Worm (Caenorhabditis elegans) whole organism, L1 larva: ENCODE data around the gene tmc-2.

Experiments
- C16A3.4 ChIP-seq: fragments of 150-350 bp; optimal IDR thresholded peaks from 2 replicates; lab custom pipeline; 2014; ENCODE audit warnings: missing biosample characterization, missing genetic modification characterization
- F16B12.6 ChIP-seq: fragments of 150-350 bp; optimal IDR thresholded peaks from 2 replicates; lab custom pipeline; 2014; ENCODE audit warnings: missing biosample characterization, missing genetic modification characterization
- Y116A8C.19 ChIP-seq: sonication (generic microtip); optimal IDR thresholded peaks from 2 replicates; lab custom pipeline; 2016; ENCODE audit warnings: missing compliant biosample characterization, missing genetic modification characterization, borderline replicate concordance
- blmp-1 ChIP-seq: fragments of 150-350 bp; optimal IDR thresholded peaks from 2 replicates; lab custom pipeline; 2014; ENCODE audit warnings: missing biosample characterization, missing genetic modification characterization
- ceh-63 ChIP-seq: fragments of 200-800 bp; sonication (Bioruptor generic); optimal IDR thresholded peaks from 2 replicates; lab custom pipeline; 2018; ENCODE audit warnings: mild to moderate bottlenecking, missing genetic modification characterization, missing compliant biosample characterization
- ceh-82 ChIP-seq, 3 experiments: fragments of 150-350 bp in 1 of 3; sonication (generic microtip) in 2 of 3; optimal IDR thresholded peaks; 2 replicates each; lab custom pipeline; 2014 to 2017; ENCODE audit warnings: missing biosample characterization in 3 of 3, missing genetic modification characterization in 3 of 3
- dpl-1 ChIP-seq, 3 experiments: fragments of 150-350 bp in 2 of 3; sonication (generic microtip) in 1 of 3; optimal IDR thresholded peaks; 2 replicates each; lab custom pipeline; 2014 to 2017; ENCODE audit warnings: missing biosample characterization in 3 of 3, missing genetic modification characterization in 3 of 3, missing genetic modification reagents in 3 of 3
- dsc-1 ChIP-seq: sonication (generic microtip); optimal IDR thresholded peaks from 2 replicates; lab custom pipeline; 2016; ENCODE audit warnings: mild to moderate bottlenecking, missing genetic modification characterization, missing compliant biosample characterization
- efl-1 ChIP-seq, 4 experiments: fragments of 150-350 bp; optimal IDR thresholded peaks in 3 of 4; peaks in 1 of 4; 1 replicate in 1 of 4; 2 replicates in 3 of 4; lab custom pipeline; 2014; ENCODE audit warnings: missing biosample characterization in 2 of 4, missing genetic modification characterization in 2 of 4, missing genetic modification reagents in 2 of 4
- elt-2 ChIP-seq: sonication (generic microtip); optimal IDR thresholded peaks from 2 replicates; lab custom pipeline; 2016; ENCODE audit warnings: missing genetic modification characterization, mild to moderate bottlenecking, inconsistent platforms, missing compliant biosample characterization, missing genetic modification reagents
- elt-3 ChIP-seq, 6 experiments: fragments of 150-350 bp in 1 of 6; sonication (generic microtip); optimal IDR thresholded peaks; 2 replicates each; lab custom pipeline; 2017 to 2018; ENCODE audit warnings: missing biosample characterization in 6 of 6, missing genetic modification characterization in 6 of 6, inconsistent platforms in 1 of 6
- hlh-17 ChIP-seq: fragments of 200-800 bp; sonication (Bioruptor generic); optimal IDR thresholded peaks from 2 replicates; lab custom pipeline; 2018; ENCODE audit warnings: missing genetic modification characterization, mild to moderate bottlenecking, missing compliant biosample characterization, moderate library complexity, borderline replicate concordance
- hlh-4 ChIP-seq: sonication (generic microtip); optimal IDR thresholded peaks from 2 replicates; lab custom pipeline; 2016; ENCODE audit warnings: mild to moderate bottlenecking, missing genetic modification characterization, missing compliant biosample characterization
- isw-1 ChIP-seq: fragments of 200-800 bp; sonication (Bioruptor generic); IDR thresholded peaks from 2 replicates; pipeline ENCODE4 v1.3.6; 2022; ENCODE audit warnings: missing genetic modification characterization, missing compliant biosample characterization
- jun-1 ChIP-seq: fragments of 150-350 bp; optimal IDR thresholded peaks from 2 replicates; lab custom pipeline; 2014; ENCODE audit warnings: missing biosample characterization, missing genetic modification reagents, missing genetic modification characterization
- lin-13 ChIP-seq: fragments of 150-350 bp; optimal IDR thresholded peaks from 2 replicates; lab custom pipeline; 2014; ENCODE audit warnings: missing biosample characterization, missing genetic modification reagents, missing genetic modification characterization
- lin-14 ChIP-seq: fragments of 200-800 bp; sonication (Bioruptor generic); optimal IDR thresholded peaks from 2 replicates; lab custom pipeline; 2018; ENCODE audit warnings: mild to moderate bottlenecking, missing genetic modification characterization, moderate library complexity, missing compliant biosample characterization
- lin-35 ChIP-seq, 2 experiments: fragments of 150-350 bp; optimal IDR thresholded peaks; 2 replicates each; lab custom pipeline; 2014; ENCODE audit warnings: missing biosample characterization in 2 of 2, missing genetic modification characterization in 2 of 2, missing genetic modification reagents in 2 of 2
- lsy-2 ChIP-seq, 2 experiments: fragments of 150-350 bp; optimal IDR thresholded peaks; 2 replicates each; lab custom pipeline; 2014; ENCODE audit warnings: missing biosample characterization in 2 of 2, missing genetic modification characterization in 2 of 2
- mep-1 ChIP-seq: fragments of 150-350 bp; optimal IDR thresholded peaks from 2 replicates; lab custom pipeline; 2014; ENCODE audit warnings: missing biosample characterization, missing genetic modification characterization
- nhr-20 ChIP-seq: sonication (generic microtip); optimal IDR thresholded peaks from 2 replicates; lab custom pipeline; 2016; ENCODE audit warnings: mild to moderate bottlenecking, missing genetic modification characterization, missing compliant biosample characterization
- nhr-237 ChIP-seq: fragments of 150-350 bp; optimal IDR thresholded peaks from 2 replicates; lab custom pipeline; 2014; ENCODE audit warnings: missing biosample characterization, missing genetic modification characterization
- nhr-47 ChIP-seq: sonication (generic microtip); optimal IDR thresholded peaks from 2 replicates; lab custom pipeline; 2016; ENCODE audit warnings: mild to moderate bottlenecking, missing genetic modification characterization, moderate library complexity, missing compliant biosample characterization
- nhr-71 ChIP-seq: sonication (generic microtip); optimal IDR thresholded peaks from 2 replicates; lab custom pipeline; 2016; ENCODE audit warnings: mild to moderate bottlenecking, missing genetic modification characterization, moderate library complexity, missing compliant biosample characterization
- nhr-76 ChIP-seq: sonication (generic microtip); optimal IDR thresholded peaks from 2 replicates; lab custom pipeline; 2017; ENCODE audit warnings: missing biosample characterization, missing genetic modification characterization
- nhr-77 ChIP-seq: fragments of 150-350 bp; optimal IDR thresholded peaks from 2 replicates; lab custom pipeline; 2014; ENCODE audit warnings: missing biosample characterization, missing genetic modification characterization
- nhr-85 ChIP-seq: sonication (generic microtip); peaks from one replicate; lab custom pipeline; 2016; ENCODE audit warnings: missing genetic modification characterization, inconsistent platforms, missing compliant biosample characterization
- nhr-90 ChIP-seq: sonication (generic microtip); optimal IDR thresholded peaks from 2 replicates; lab custom pipeline; 2016; ENCODE audit warnings: mild to moderate bottlenecking, missing genetic modification characterization, missing compliant biosample characterization; ENCODE audit not compliant: poor library complexity
- pqm-1 ChIP-seq: sonication (generic microtip); optimal IDR thresholded peaks from 3 replicates; lab custom pipeline; 2017; ENCODE audit warnings: missing biosample characterization, missing genetic modification characterization
- rnt-1 ChIP-seq: sonication (generic microtip); optimal IDR thresholded peaks from 2 replicates; lab custom pipeline; 2016; ENCODE audit warnings: mild to moderate bottlenecking, missing genetic modification characterization, moderate library complexity, missing compliant biosample characterization
- skn-1 ChIP-seq: fragments of 150-350 bp; optimal IDR thresholded peaks from 2 replicates; lab custom pipeline; 2014; ENCODE audit warnings: missing biosample characterization, missing genetic modification characterization
- snpc-4 ChIP-seq: fragments of 150-350 bp; optimal IDR thresholded peaks from 2 replicates; lab custom pipeline; 2014; ENCODE audit warnings: missing biosample characterization, missing genetic modification characterization
- snu-23 ChIP-seq: sonication (generic microtip); optimal IDR thresholded peaks from 2 replicates; lab custom pipeline; 2016; ENCODE audit warnings: missing genetic modification characterization, missing compliant biosample characterization
- sox-4 ChIP-seq: sonication (generic microtip); optimal IDR thresholded peaks from 2 replicates; lab custom pipeline; 2016; ENCODE audit warnings: missing genetic modification characterization, missing compliant biosample characterization
- sptf-1 ChIP-seq: fragments of 150-350 bp; optimal IDR thresholded peaks from 2 replicates; lab custom pipeline; 2014; ENCODE audit warnings: missing biosample characterization, missing genetic modification characterization
- sup-37 ChIP-seq: fragments of 200-800 bp; sonication (Bioruptor generic); optimal IDR thresholded peaks from 2 replicates; lab custom pipeline; 2018; ENCODE audit warnings: mild to moderate bottlenecking, missing genetic modification characterization, missing compliant biosample characterization
- tbx-2 ChIP-seq: sonication (generic microtip); optimal IDR thresholded peaks from 2 replicates; lab custom pipeline; 2016; ENCODE audit warnings: missing genetic modification characterization, missing compliant biosample characterization
- unc-62 ChIP-seq: fragments of 150-350 bp; optimal IDR thresholded peaks from 2 replicates; lab custom pipeline; 2014; ENCODE audit warnings: missing biosample characterization, missing genetic modification reagents, missing genetic modification characterization
- xbp-1 ChIP-seq: sonication (generic microtip); optimal IDR thresholded peaks from 2 replicates; lab custom pipeline; 2016; ENCODE audit warnings: missing genetic modification characterization, missing compliant biosample characterization
- zag-1 ChIP-seq: fragments of 150-350 bp; optimal IDR thresholded peaks from 2 replicates; lab custom pipeline; 2014; ENCODE audit warnings: missing biosample characterization, missing genetic modification characterization
- ztf-11 ChIP-seq, 2 experiments: sonication (generic microtip); optimal IDR thresholded peaks; 2 replicates each; lab custom pipeline; 2016 to 2017; ENCODE audit warnings: missing genetic modification characterization in 2 of 2, missing biosample characterization in 1 of 2, missing compliant biosample characterization in 1 of 2

Gene tmc-2

DNA sequence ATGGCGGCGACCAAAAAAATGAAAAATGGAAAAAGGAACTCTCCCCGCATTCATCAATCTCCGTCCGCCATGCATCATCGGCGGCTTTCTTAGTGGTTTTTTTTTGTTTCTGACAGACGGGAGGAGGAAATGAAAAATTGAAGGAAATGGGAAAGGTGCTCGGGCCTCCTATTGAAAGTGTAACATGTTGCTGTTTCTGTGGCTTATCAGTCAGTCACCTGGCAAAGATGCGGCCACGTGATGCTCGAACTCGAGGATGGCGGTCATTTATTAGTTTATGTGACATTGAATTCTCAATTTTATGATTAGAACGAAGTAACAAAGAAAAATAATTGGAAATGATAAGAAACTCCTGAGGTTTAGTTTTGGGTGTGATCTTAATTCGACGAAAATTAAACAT, 38.9 kb upstream of the tmc-2 start (continued):
- TF ChIP-seq ceh-82 (tag; optimal IDR thresholded peaks at IDR 0.05; lab: Kevin White, UChicago) (no peak), elt-2 (tag; lab: Kevin White, UChicago) (peak; percentile 90), dsc-1 (tag; lab: Kevin White, UChicago) (no peak), hlh-17 (GFP tag; lab: Kevin White, UChicago) (no peak), sup-37 (no peak), lsy-2 (tag; optimal IDR thresholded peaks at IDR 0.05; lab: Kevin White, UChicago) (peak in 1 of 2 experiments; percentile 17), tbx-2 (tag; lab: Kevin White, UChicago) (no peak), isw-1 (GFP tag; lab: Robert Waterston, UW) (no peak), nhr-71 (peak; percentile 71), unc-62 (no peak), snpc-4 (tag; lab: Kevin White, UChicago) (no peak), lin-35 (GFP tag; optimal IDR thresholded peaks at IDR 0.05; lab: Kevin White, UChicago) (peak in 1 of 2 experiments; percentile 57), snu-23 (GFP tag; lab: Kevin White, UChicago) (peak; percentile 16)
- TF ChIP-seq, all 84 proteins: peak for 13

DNA sequence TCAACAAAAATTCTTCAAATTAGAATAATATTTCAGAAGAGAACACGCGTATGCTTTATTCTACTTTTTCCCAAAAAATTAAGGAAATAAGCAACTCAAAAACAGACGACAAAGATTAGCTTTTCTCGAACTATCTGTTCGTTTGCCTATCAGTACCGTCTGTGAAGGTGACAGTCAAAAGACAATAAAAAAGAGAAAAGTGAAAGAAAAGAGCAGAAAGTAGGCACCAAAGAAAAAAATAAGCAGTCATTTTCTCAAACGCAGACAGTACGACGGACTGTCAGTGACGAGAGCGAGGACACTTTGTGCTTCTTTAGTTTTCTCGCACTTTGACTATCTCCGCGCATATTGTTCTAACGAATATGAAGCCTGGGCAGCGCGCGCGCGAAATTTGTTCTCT, 37.0 kb upstream of the tmc-2 start:
- peak; percentile 11 for TF ChIP-seq lin-14 (GFP tag; lab: Kevin White, UChicago)
- no peak for TF ChIP-seq hlh-4

- TF ChIP-seq ceh-63 (GFP tag; lab: Kevin White, UChicago) (no peak), sox-4 (no peak), efl-1 (optimal IDR thresholded peaks at IDR 0.05; lab: Kevin White, UChicago) (no peak), efl-1 (GFP tag; optimal IDR thresholded peaks at IDR 0.05 in 1 of 2; lab: Kevin White, UChicago) (no peak), nhr-85 (tag; lab: Kevin White, UChicago) (no peak), skn-1 (tag; lab: Kevin White, UChicago) (no peak), isw-1 (GFP tag; lab: Robert Waterston, UW) (no peak), Y116A8C.19 (no peak), nhr-90 (tag; lab: Kevin White, UChicago) (no peak), tbx-2 (tag; lab: Kevin White, UChicago) (no peak), nhr-47 (no peak), nhr-20 (tag; lab: Kevin White, UChicago) (no peak)
These were observed 35.1 kb upstream of the tmc-2 start for ce11 chrX:9268373-9268772.

ce11 chrX:9270753-9271152, 32.8 kb upstream of the tmc-2 start, which contains the start of gene B0416.5:
TSS of gene B0416.5 (minus strand) at chrX:9270853.
- TF ChIP-seq pqm-1 (no peak), nhr-237 (tag; lab: Kevin White, UChicago) (no peak), ztf-11 (tag; optimal IDR thresholded peaks at IDR 0.05; lab: Kevin White, UChicago) (no peak), sptf-1 (tag; lab: Kevin White, UChicago) (no peak), skn-1 (tag; lab: Kevin White, UChicago) (no peak)

DNA sequence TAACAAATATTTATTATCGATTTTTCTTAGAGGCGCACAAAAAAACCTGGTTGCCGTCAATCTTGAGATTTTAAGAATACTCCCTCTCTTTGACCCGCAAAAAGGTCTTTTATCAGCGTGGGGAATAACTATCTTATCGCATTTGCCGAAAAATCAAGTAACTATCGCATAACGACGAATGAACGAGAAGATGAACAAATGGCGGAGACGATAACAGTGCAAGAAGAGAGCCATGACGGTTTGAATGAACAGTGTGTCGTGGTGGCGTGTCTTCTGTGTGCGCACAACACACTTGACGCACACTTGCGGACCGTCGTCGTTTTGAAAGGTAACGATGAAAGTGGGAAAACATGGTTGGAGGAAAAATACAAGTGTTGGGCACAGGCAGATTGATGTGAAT, 31.6 kb upstream of the tmc-2 start:
- TF ChIP-seq nhr-77 (tag; lab: Kevin White, UChicago) (no peak), nhr-90 (tag; lab: Kevin White, UChicago) (peak; percentile 34), lin-13 (GFP tag; lab: Kevin White, UChicago) (no peak), xbp-1 (peak; percentile 1), nhr-76 (no peak), jun-1 (peak; percentile 27), ceh-63 (GFP tag; lab: Kevin White, UChicago) (no peak), lin-35 (GFP tag; optimal IDR thresholded peaks at IDR 0.05; lab: Kevin White, UChicago) (peak in 1 of 2 experiments; percentile 58), F16B12.6 (tag; lab: Kevin White, UChicago) (peak; percentile 81), nhr-20 (tag; lab: Kevin White, UChicago) (peak; percentile 28), elt-2 (tag; lab: Kevin White, UChicago) (peak; percentile 75), dpl-1 (GFP tag; optimal IDR thresholded peaks at IDR 0.05; lab: Kevin White, UChicago) (peak in 2 of 3 experiments; percentile 0 to 6), blmp-1 (peak; percentile 29), rnt-1 (peak; percentile 14), sup-37 (no peak), C16A3.4 (tag; lab: Kevin White, UChicago) (peak; percentile 20), elt-3 (tag; optimal IDR thresholded peaks at IDR 0.05; lab: Kevin White, UChicago) (peak in 3 of 6 experiments; percentile 4 to 42 (median 14)), snu-23 (GFP tag; lab: Kevin White, UChicago) (peak; percentile 48), mep-1 (tag; lab: Kevin White, UChicago) (peak; percentile 29), ceh-82 (tag; optimal IDR thresholded peaks at IDR 0.05; lab: Kevin White, UChicago) (peak in 1 of 3 experiments; percentile 39), zag-1 (tag; lab: Kevin White, UChicago) (no peak), nhr-71 (peak; percentile 39)
